Fruit fly (Drosophila melanogaster) whole organism, embryonic: ENCODE data around the gene Ctl1.

Experiments
- Bgb ChIP-seq: fragments of 200-800 bp; sonication (Bioruptor generic); IDR thresholded peaks from 2 replicates; pipeline ENCODE4 v1.3.6; 2022; ENCODE audit warnings: missing biosample characterization, missing genetic modification characterization; ENCODE audit not compliant: partially characterized antibody
- Bteb2 ChIP-seq: fragments of 200-800 bp; sonication (Bioruptor generic); optimal IDR thresholded peaks from 2 replicates; lab custom pipeline; 2016; ENCODE audit warnings: missing biosample characterization, missing genetic modification characterization
- CG13424 ChIP-seq: fragments of 200-800 bp; sonication (Bioruptor generic); optimal IDR thresholded peaks from 2 replicates; lab custom pipeline; 2019; ENCODE audit warnings: missing biosample characterization, mild to moderate bottlenecking, missing genetic modification characterization, moderate library complexity
- CG14710 ChIP-seq: fragments of 200-800 bp; sonication (Bioruptor generic); optimal IDR thresholded peaks from 3 replicates; lab custom pipeline; 2019; ENCODE audit warnings: missing biosample characterization, mild to moderate bottlenecking, missing genetic modification characterization, moderate library complexity
- CG14860 ChIP-seq: fragments of 200-800 bp; sonication (Bioruptor generic); IDR thresholded peaks from 3 replicates; pipeline ENCODE4 v1.3.6; 2022; ENCODE audit warnings: missing biosample characterization, missing genetic modification characterization; ENCODE audit not compliant: partially characterized antibody
- CG15514 ChIP-seq: fragments of 200-800 bp; sonication (Bioruptor generic); optimal IDR thresholded peaks from 3 replicates; lab custom pipeline; 2017; ENCODE audit warnings: missing biosample characterization, missing genetic modification characterization, mild to moderate bottlenecking, moderate library complexity, missing genetic modification reagents
- CG1602 ChIP-seq: fragments of 200-800 bp; sonication (Bioruptor generic); optimal IDR thresholded peaks from 3 replicates; lab custom pipeline; 2016; ENCODE audit warnings: missing biosample characterization, missing genetic modification characterization
- CG1603 ChIP-seq: fragments of 200-800 bp; sonication (Bioruptor generic); optimal IDR thresholded peaks from 2 replicates; lab custom pipeline; 2019; ENCODE audit warnings: missing biosample characterization, mild to moderate bottlenecking, missing genetic modification characterization, moderate library complexity
- CG16779 ChIP-seq: fragments of 200-800 bp; sonication (Bioruptor generic); IDR thresholded peaks from 2 replicates; pipeline ENCODE4 v1.3.6; 2022; ENCODE audit warnings: missing biosample characterization, missing genetic modification characterization
- CG17568 ChIP-seq: fragments of 200-800 bp; sonication (Bioruptor generic); optimal IDR thresholded peaks from 2 replicates; lab custom pipeline; 2018; ENCODE audit warnings: missing biosample characterization, mild to moderate bottlenecking, missing genetic modification characterization, moderate library complexity
- CG18262 ChIP-seq: fragments of 200-800 bp; optimal IDR thresholded peaks from 3 replicates; lab custom pipeline; 2019; ENCODE audit warnings: missing biosample characterization, mild to moderate bottlenecking, missing genetic modification characterization, moderate library complexity
- CG2678 ChIP-seq: fragments of 200-800 bp; sonication (Bioruptor generic); optimal IDR thresholded peaks from 3 replicates; lab custom pipeline; 2019; ENCODE audit warnings: missing biosample characterization, mild to moderate bottlenecking, missing genetic modification characterization, moderate library complexity
- CG2875 ChIP-seq: fragments of 200-800 bp; sonication (Bioruptor generic); optimal IDR thresholded peaks from 2 replicates; lab custom pipeline; 2017; ENCODE audit warnings: missing biosample characterization, mild to moderate bottlenecking, missing genetic modification characterization, missing genetic modification reagents
- CG3847 ChIP-seq: fragments of 200-800 bp; sonication (Bioruptor generic); IDR thresholded peaks from 2 replicates; pipeline ENCODE4 v1.3.6; 2022; ENCODE audit warnings: missing biosample characterization, missing genetic modification characterization
- CG4617 ChIP-seq: fragments of 200-800 bp; sonication (Bioruptor generic); optimal IDR thresholded peaks from 3 replicates; lab custom pipeline; 2016; ENCODE audit warnings: missing biosample characterization, missing genetic modification characterization, borderline replicate concordance
- CG7963 ChIP-seq: fragments of 200-800 bp; sonication (Bioruptor generic); IDR thresholded peaks from 3 replicates; pipeline ENCODE4 v1.3.6; 2022; ENCODE audit warnings: missing biosample characterization, missing genetic modification characterization; ENCODE audit not compliant: partially characterized antibody
- CG8290 ChIP-seq, 3 experiments: fragments of 200-800 bp; sonication (Bioruptor generic); optimal IDR thresholded peaks; 2 replicates each; lab custom pipeline; 2016 to 2019; ENCODE audit warnings: missing biosample characterization in 3 of 3, missing genetic modification characterization in 3 of 3, mild to moderate bottlenecking in 2 of 3, moderate library complexity in 1 of 3
- CG9609 ChIP-seq: fragments of 200-800 bp; sonication (Bioruptor generic); optimal IDR thresholded peaks from 3 replicates; lab custom pipeline; 2016; ENCODE audit warnings: missing biosample characterization, missing genetic modification characterization
- CG9876 ChIP-seq: fragments of 200-800 bp; sonication (Bioruptor generic); optimal IDR thresholded peaks from 2 replicates; lab custom pipeline; 2016; ENCODE audit warnings: missing biosample characterization, missing genetic modification characterization
- Dbx ChIP-seq: fragments of 200-800 bp; sonication (Bioruptor generic); IDR thresholded peaks from 3 replicates; pipeline ENCODE4 v1.3.6; 2022; ENCODE audit warnings: missing biosample characterization, missing genetic modification characterization
- E2f2 ChIP-seq: fragments of 200-800 bp; sonication (Bioruptor generic); IDR thresholded peaks from 2 replicates; pipeline ENCODE4 v1.3.6; 2022; ENCODE audit warnings: missing biosample characterization, missing genetic modification characterization
- Fer1 ChIP-seq: fragments of 200-800 bp; sonication (Bioruptor generic); optimal IDR thresholded peaks from 2 replicates; lab custom pipeline; 2017; ENCODE audit warnings: missing biosample characterization, mild to moderate bottlenecking, missing genetic modification characterization
- GATAe ChIP-seq: fragments of 200-800 bp; sonication (Bioruptor generic); conservative IDR thresholded peaks from 2 replicates; pipeline ENCODE4 v1.3.6; 2022; ENCODE audit warnings: missing biosample characterization, missing genetic modification characterization
- H2.0 ChIP-seq: fragments of 200-800 bp; sonication (Bioruptor generic); IDR thresholded peaks from 2 replicates; pipeline ENCODE4 v1.3.6; 2022; ENCODE audit warnings: missing biosample characterization, missing genetic modification characterization
- Hey ChIP-seq: fragments of 200-800 bp; sonication (Bioruptor generic); optimal IDR thresholded peaks from 3 replicates; lab custom pipeline; 2018; ENCODE audit warnings: missing biosample characterization, mild to moderate bottlenecking, missing genetic modification characterization
- Hr51 ChIP-seq, 2 experiments: fragments of 200-800 bp; sonication (Bioruptor generic); optimal IDR thresholded peaks; 2 replicates in 1 of 2; 3 replicates in 1 of 2; lab custom pipeline; 2016 to 2018; ENCODE audit warnings: missing biosample characterization in 2 of 2, missing genetic modification characterization in 2 of 2, mild to moderate bottlenecking in 1 of 2, moderate library complexity in 1 of 2
- MTF-1 ChIP-seq: fragments of 200-800 bp; sonication (Bioruptor generic); optimal IDR thresholded peaks from 2 replicates; lab custom pipeline; 2018; ENCODE audit warnings: missing biosample characterization, mild to moderate bottlenecking, missing genetic modification characterization, borderline replicate concordance
- Med ChIP-seq: fragments of 200-800 bp; sonication (Bioruptor generic); peaks from one replicate; lab custom pipeline; 2016; ENCODE audit warnings: missing biosample characterization, missing genetic modification characterization, mild to moderate bottlenecking, inconsistent platforms, moderate library complexity
- Optix ChIP-seq: fragments of 200-800 bp; sonication (Bioruptor generic); IDR thresholded peaks from 3 replicates; pipeline ENCODE4 v1.3.6; 2022; ENCODE audit warnings: missing biosample characterization, missing genetic modification characterization
- Side ChIP-seq: fragments of 200-800 bp; sonication (Bioruptor generic); optimal IDR thresholded peaks from 2 replicates; lab custom pipeline; 2016; ENCODE audit warnings: missing biosample characterization, missing genetic modification characterization
- Ssrp ChIP-seq: fragments of 200-800 bp; sonication (Bioruptor generic); optimal IDR thresholded peaks from 2 replicates; lab custom pipeline; 2018; ENCODE audit warnings: missing biosample characterization, mild to moderate bottlenecking, missing genetic modification characterization, moderate library complexity
- YL-1 ChIP-seq: fragments of 200-800 bp; sonication (Bioruptor generic); optimal IDR thresholded peaks from 3 replicates; lab custom pipeline; 2017; ENCODE audit warnings: missing biosample characterization, mild to moderate bottlenecking, missing genetic modification characterization
- ac ChIP-seq: fragments of 200-800 bp; sonication (Bioruptor generic); optimal IDR thresholded peaks from 3 replicates; lab custom pipeline; 2017; ENCODE audit warnings: missing biosample characterization, mild to moderate bottlenecking, missing genetic modification characterization
- crp ChIP-seq, 2 experiments: fragments of 200-800 bp; sonication (Bioruptor generic); optimal IDR thresholded peaks; 2 replicates in 1 of 2; 3 replicates in 1 of 2; lab custom pipeline; 2017; ENCODE audit warnings: missing biosample characterization in 2 of 2, missing genetic modification characterization in 2 of 2, mild to moderate bottlenecking in 1 of 2, moderate library complexity in 1 of 2
- disco-r ChIP-seq: fragments of 200-800 bp; sonication (Bioruptor generic); optimal IDR thresholded peaks from 2 replicates; lab custom pipeline; 2016; ENCODE audit warnings: missing biosample characterization, missing genetic modification characterization
- dpn ChIP-seq, 2 experiments: fragments of 200-800 bp; sonication (Bioruptor generic); optimal IDR thresholded peaks; 3 replicates each; lab custom pipeline; 2016; ENCODE audit warnings: missing biosample characterization in 2 of 2, missing genetic modification characterization in 2 of 2
- fru ChIP-seq: fragments of >200 bp; optimal IDR thresholded peaks from 2 replicates; lab custom pipeline; 2017
- gro ChIP-seq: fragments of 200-800 bp; sonication (Bioruptor generic); optimal IDR thresholded peaks from 2 replicates; lab custom pipeline; 2016; ENCODE audit warnings: missing biosample characterization, missing genetic modification characterization
- jumu ChIP-seq: fragments of 200-800 bp; sonication (Bioruptor generic); optimal IDR thresholded peaks from 3 replicates; lab custom pipeline; 2016; ENCODE audit warnings: missing biosample characterization, missing genetic modification characterization
- ken ChIP-seq: fragments of 200-800 bp; sonication (Bioruptor generic); IDR thresholded peaks from 3 replicates; pipeline ENCODE4 v1.3.6; 2022; ENCODE audit warnings: missing biosample characterization, missing genetic modification characterization
- kni ChIP-seq: fragments of 200-800 bp; sonication (Bioruptor generic); optimal IDR thresholded peaks from 3 replicates; lab custom pipeline; 2017; ENCODE audit warnings: mild to moderate bottlenecking, missing biosample characterization, missing genetic modification reagents, missing genetic modification characterization
- lab ChIP-seq: fragments of 200-800 bp; sonication (Bioruptor generic); optimal IDR thresholded peaks from 3 replicates; lab custom pipeline; 2017; ENCODE audit warnings: missing biosample characterization, missing genetic modification characterization, mild to moderate bottlenecking, moderate library complexity, missing genetic modification reagents
- mam ChIP-seq: fragments of 200-800 bp; sonication (Bioruptor generic); optimal IDR thresholded peaks from 3 replicates; lab custom pipeline; 2016; ENCODE audit warnings: missing biosample characterization, missing genetic modification characterization
- prd ChIP-seq, 3 experiments: fragments of >200 bp in 2 of 3; fragments of 200-800 bp in 1 of 3; sonication (Bioruptor generic) in 1 of 3; optimal IDR thresholded peaks in 2 of 3; IDR thresholded peaks in 1 of 3; 2 replicates in 2 of 3; 3 replicates in 1 of 3; pipeline versions ENCODE4 v1.3.6 to Lab custom; 2017 to 2022; ENCODE audit warnings: missing biosample characterization in 1 of 3, missing genetic modification characterization in 1 of 3
- pzg ChIP-seq: fragments of 200-800 bp; sonication (Bioruptor generic); optimal IDR thresholded peaks from 3 replicates; lab custom pipeline; 2018; ENCODE audit warnings: missing biosample characterization, mild to moderate bottlenecking, missing genetic modification characterization, moderate library complexity
- tin ChIP-seq: fragments of 200-800 bp; sonication (Bioruptor generic); optimal IDR thresholded peaks from 3 replicates; lab custom pipeline; 2016; ENCODE audit warnings: missing biosample characterization, missing genetic modification characterization
- unpg ChIP-seq: fragments of 200-800 bp; sonication (Bioruptor generic); optimal IDR thresholded peaks from 3 replicates; lab custom pipeline; 2018; ENCODE audit warnings: missing biosample characterization, mild to moderate bottlenecking, missing genetic modification characterization, moderate library complexity
- vvl ChIP-seq: fragments of 200-800 bp; sonication (Bioruptor generic); IDR thresholded peaks from 2 replicates; pipeline ENCODE4 v1.3.6; 2022; ENCODE audit warnings: missing biosample characterization, missing genetic modification characterization

Gene Ctl1

dm6 chr3L:4313299-4313698 lies 35.5 kb downstream of the Ctl1 start, which contains the start of gene Claspin (continued):
- TF ChIP-seq Side: peak; percentile 61
- TF ChIP-seq CG2678 (tag; lab: Kevin White, UChicago): no peak
- 0 out of 3 replicates have a peak, but pooled peaks have one; percentile 8 for TF ChIP-seq CG7963
- 0 out of 2 replicates have a peak, but pooled peaks have one; percentile 2 for TF ChIP-seq CG16779
- no peak for TF ChIP-seq disco-r (GFP tag; lab: Kevin White, UChicago)
- peak in 1 of 2 experiments; percentile 29 for TF ChIP-seq Hr51 (GFP tag; optimal IDR thresholded peaks at IDR 0.05; lab: Kevin White, UChicago)
- TF ChIP-seq CG1602 (GFP tag; lab: Kevin White, UChicago): peak; percentile 27
- peak; percentile 26; the same call in 1 of the 3 replicates for TF ChIP-seq Dbx (GFP tag; lab: Robert Waterston, UW)
- peak; percentile 25 for TF ChIP-seq CG8290 (GFP tag; optimal IDR thresholded peaks at IDR 0.05; lab: Kevin White, UChicago)
- peak in 1 of 2 experiments; percentile 85 for TF ChIP-seq CG8290 (tag; optimal IDR thresholded peaks at IDR 0.05; lab: Kevin White, UChicago)
- peak; percentile 33 for TF ChIP-seq CG9876 (GFP tag; lab: Kevin White, UChicago)
- peak; percentile 37 for TF ChIP-seq CG4617 (GFP tag; lab: Kevin White, UChicago)
- peak; percentile 60 for TF ChIP-seq mam
- peak; percentile 35 for TF ChIP-seq CG14710 (tag; lab: Kevin White, UChicago)
- no peak for TF ChIP-seq MTF-1 (GFP tag; lab: Kevin White, UChicago)
- no peak for TF ChIP-seq jumu (GFP tag; lab: Kevin White, UChicago)
- TF ChIP-seq CG3847 (GFP tag; lab: Robert Waterston, UW): peak; percentile 86
- peak; percentile 98 for TF ChIP-seq E2f2 (GFP tag; lab: Robert Waterston, UW)
- TF ChIP-seq CG1603: peak; percentile 73
- no peak for TF ChIP-seq unpg (GFP tag; lab: Kevin White, UChicago)
- peak; percentile 11 for TF ChIP-seq YL-1 (GFP tag; lab: Kevin White, UChicago)
- TF ChIP-seq CG2875 (GFP tag; lab: Kevin White, UChicago): no peak
- no peak for TF ChIP-seq CG18262 (tag; lab: Kevin White, UChicago)
- no peak for TF ChIP-seq prd (optimal IDR thresholded peaks at IDR 0.05; lab: Kevin White, UChicago)
- no peak for TF ChIP-seq prd (GFP tag; IDR thresholded peaks at IDR 0.05; lab: Robert Waterston, UW)
- no peak for TF ChIP-seq ac (GFP tag; lab: Kevin White, UChicago)
- peak; percentile 26 for TF ChIP-seq Bteb2 (GFP tag; lab: Kevin White, UChicago)
- TF ChIP-seq tin (GFP tag; lab: Kevin White, UChicago): peak; percentile 13
- TF ChIP-seq CG15514 (GFP tag; lab: Kevin White, UChicago): peak; percentile 53
- TF ChIP-seq H2.0 (GFP tag; lab: Robert Waterston, UW): peak; percentile 17; the same call in 1 of the 2 replicates
- TF ChIP-seq fru (lab: Kevin White, UChicago): no peak
- no peak for TF ChIP-seq Hey (tag; lab: Kevin White, UChicago)
- peak; percentile 83 for TF ChIP-seq pzg (GFP tag; lab: Kevin White, UChicago)
- peak; percentile 97 to 99 for TF ChIP-seq crp (GFP tag; optimal IDR thresholded peaks at IDR 0.05; lab: Kevin White, UChicago)
- no peak for TF ChIP-seq kni (GFP tag; lab: Kevin White, UChicago)
- peak; percentile 53 for TF ChIP-seq lab
- no peak for TF ChIP-seq Optix (GFP tag; lab: Robert Waterston, UW)
- TF ChIP-seq Bgb (GFP tag; lab: Robert Waterston, UW): peak; percentile 65
- TF ChIP-seq Fer1 (GFP tag; lab: Kevin White, UChicago): peak; percentile 33
- peak; percentile 25 for TF ChIP-seq CG13424 (tag; lab: Kevin White, UChicago)
- TF ChIP-seq Ssrp: peak; percentile 15
- peak; percentile 60 for TF ChIP-seq vvl (GFP tag; lab: Robert Waterston, UW)
- TF ChIP-seq ken (GFP tag; lab: Robert Waterston, UW): peak; percentile 41; the same call in 1 of the 3 replicates
- TF ChIP-seq CG17568 (GFP tag; lab: Kevin White, UChicago): no peak
- TF ChIP-seq Med (GFP tag; lab: Kevin White, UChicago): peak; percentile 95
- peak; percentile 60 to 65 for TF ChIP-seq dpn (GFP tag; optimal IDR thresholded peaks at IDR 0.05; lab: Kevin White, UChicago)
- peak; percentile 23 for TF ChIP-seq CG9609 (GFP tag; lab: Kevin White, UChicago)
- no peak for TF ChIP-seq GATAe (GFP tag; lab: Robert Waterston, UW)
- TF ChIP-seq CG14860: no peak
- TF ChIP-seq gro: peak; percentile 40
